Fruit fly (Drosophila melanogaster): ENCODE measurements around the gene CG14440.
A peak's percentile ranks its signal among the peaks of the same experiment; 100 is the strongest.

Gene CG14440

DNA sequence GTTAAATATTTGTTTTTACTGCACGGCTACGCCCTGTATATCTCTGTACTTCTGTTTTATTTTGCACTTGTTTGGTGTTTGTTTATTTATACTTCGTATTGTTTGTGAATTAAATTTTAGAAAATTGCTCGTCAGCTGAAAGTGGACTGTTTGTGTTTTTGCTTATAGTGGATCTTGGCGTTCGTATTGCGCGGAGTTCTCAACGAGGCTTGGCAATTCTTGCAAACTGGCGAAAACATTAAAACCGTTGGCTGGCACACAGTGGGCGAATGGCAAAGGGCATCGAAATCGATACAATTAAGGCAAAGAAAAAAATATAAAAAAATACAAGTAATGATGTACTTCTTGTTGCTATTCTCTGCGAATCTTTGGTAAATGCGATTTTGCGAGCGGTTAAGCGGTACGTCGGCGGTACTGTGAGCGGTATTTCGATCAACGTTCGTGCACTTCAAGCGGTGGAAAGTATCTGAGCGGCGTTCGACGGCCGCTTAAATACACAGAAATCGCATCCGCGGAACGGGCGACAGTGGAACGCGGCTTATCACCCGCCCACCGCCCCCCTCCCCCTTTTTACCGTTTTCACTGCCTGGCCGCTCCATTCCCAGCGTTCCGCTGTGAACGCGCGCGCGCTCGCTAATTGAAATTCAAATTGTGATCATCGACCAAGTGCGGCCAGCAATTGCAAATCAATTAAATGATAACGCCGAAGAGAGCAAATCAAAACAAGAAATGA is 28.6 kb upstream of the CG14440 start:
- TF ChIP-seq tj (GFP tag; optimal IDR thresholded peaks at IDR 0.05) (peak; percentile 90), bab1 (GFP tag; optimal IDR thresholded peaks at IDR 0.05) (peak; percentile 50), cic (GFP tag; optimal IDR thresholded peaks at IDR 0.05) (no peak), ovo (GFP tag; optimal IDR thresholded peaks at IDR 0.05) (peak; percentile 71)

DNA sequence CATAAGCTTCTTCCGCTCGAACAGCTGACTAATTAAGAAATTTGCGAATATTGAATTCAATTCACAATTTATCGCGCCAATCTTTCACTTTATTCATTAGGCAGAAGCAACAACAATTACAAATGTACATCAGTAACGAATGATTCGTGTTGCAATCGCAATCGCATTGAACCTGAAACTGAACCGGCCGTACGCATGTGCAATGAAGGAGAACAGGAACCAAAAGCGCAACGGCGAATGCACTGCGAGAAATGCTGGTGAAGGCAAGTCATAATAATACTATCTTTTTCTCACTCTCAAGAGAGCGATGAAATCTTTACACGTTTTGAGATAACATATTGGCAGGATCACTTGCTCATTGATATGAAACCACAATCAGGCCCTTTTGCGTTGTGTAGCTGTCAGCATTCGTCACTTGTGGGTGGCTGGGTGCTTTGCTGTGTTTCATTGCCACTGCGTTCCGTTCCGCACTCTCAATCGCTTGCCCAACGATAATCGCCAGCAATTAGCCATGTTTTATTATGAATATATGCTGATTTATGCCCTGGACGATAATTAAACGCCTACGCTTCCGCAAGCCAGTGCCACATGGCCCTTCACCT is 26.6 kb upstream of the CG14440 start:
- TF ChIP-seq toe (GFP tag; optimal IDR thresholded peaks at IDR 0.05): no peak
- no peak for TF ChIP-seq Crg-1 (GFP tag; optimal IDR thresholded peaks at IDR 0.05)
- no peak for TF ChIP-seq CG33017 (tag; optimal IDR thresholded peaks at IDR 0.05)
- TF ChIP-seq CG7101 (tag; optimal IDR thresholded peaks at IDR 0.05): no peak
- no peak for TF ChIP-seq CG5204 (GFP tag; optimal IDR thresholded peaks at IDR 0.05)
- no peak for TF ChIP-seq CG12768 (GFP tag; optimal IDR thresholded peaks at IDR 0.05)
- no peak for TF ChIP-seq cnc (optimal IDR thresholded peaks at IDR 0.05)
- no peak for TF ChIP-seq pad (GFP tag; optimal IDR thresholded peaks at IDR 0.05)
- no peak for TF ChIP-seq kay (GFP tag; ENCODE audit: borderline replicate concordance)
- TF ChIP-seq Hr96 (GFP tag; optimal IDR thresholded peaks at IDR 0.05): no peak

DNA sequence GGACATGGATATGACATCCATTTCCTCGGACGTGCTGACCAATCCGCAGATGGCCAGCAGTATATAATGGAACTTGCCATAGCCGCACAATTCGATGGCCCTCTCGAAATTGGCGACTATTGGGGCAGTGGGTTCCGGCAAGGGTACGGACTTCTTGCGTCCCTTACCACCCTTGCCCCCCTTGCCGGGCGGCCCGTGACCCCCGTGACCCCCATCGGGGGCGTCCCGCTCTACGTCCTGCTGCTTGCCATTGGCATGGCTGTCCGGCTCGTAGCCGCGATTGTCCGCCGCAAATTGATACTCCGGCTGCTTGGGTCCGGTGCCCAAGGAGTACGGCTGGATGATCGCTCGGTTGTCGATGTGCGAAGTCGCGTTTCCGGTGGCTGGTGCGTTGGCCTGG is 25.3 kb upstream of the CG14440 start:
- TF ChIP-seq CG12768 (GFP tag; optimal IDR thresholded peaks at IDR 0.05): no peak
- no peak for TF ChIP-seq CG1620 (GFP tag; optimal IDR thresholded peaks at IDR 0.05)
- no peak for TF ChIP-seq CG5204 (GFP tag; optimal IDR thresholded peaks at IDR 0.05)
- TF ChIP-seq tj (GFP tag; optimal IDR thresholded peaks at IDR 0.05): no peak
- TF ChIP-seq Clk (GFP tag; optimal IDR thresholded peaks at IDR 0.05): no peak
- TF ChIP-seq Hr96 (GFP tag; optimal IDR thresholded peaks at IDR 0.05): no peak
- no peak for TF ChIP-seq ovo (GFP tag; optimal IDR thresholded peaks at IDR 0.05)
- TF ChIP-seq cic (GFP tag; optimal IDR thresholded peaks at IDR 0.05): no peak
- TF ChIP-seq cnc (optimal IDR thresholded peaks at IDR 0.05): no peak
- no peak for TF ChIP-seq CG7045 (GFP tag; optimal IDR thresholded peaks at IDR 0.05)
- no peak for TF ChIP-seq pad (GFP tag; optimal IDR thresholded peaks at IDR 0.05)
- no peak for TF ChIP-seq CG7101 (tag; optimal IDR thresholded peaks at IDR 0.05)
- no peak for TF ChIP-seq CG33017 (tag; optimal IDR thresholded peaks at IDR 0.05)

DNA sequence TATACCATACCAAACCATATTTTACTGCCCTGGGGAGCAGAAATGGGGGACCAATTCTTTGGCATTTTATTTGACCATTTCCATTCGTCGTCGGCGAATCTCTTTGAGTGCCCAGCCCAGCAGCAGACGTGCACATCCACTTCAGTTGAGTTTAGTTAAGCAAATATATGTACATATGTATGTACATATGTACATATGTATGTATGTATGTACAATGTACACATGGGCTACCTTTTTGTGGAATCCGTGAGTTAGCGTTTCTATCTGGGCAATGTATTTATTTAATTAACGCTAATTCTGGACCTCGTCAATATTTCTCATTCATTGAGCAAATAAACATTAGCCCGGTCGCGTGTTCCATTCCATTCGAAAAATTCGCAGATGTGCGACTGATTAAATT is 21.6 kb upstream of the CG14440 start:
- TF ChIP-seq kay (GFP tag; ENCODE audit: borderline replicate concordance): no peak

DNA sequence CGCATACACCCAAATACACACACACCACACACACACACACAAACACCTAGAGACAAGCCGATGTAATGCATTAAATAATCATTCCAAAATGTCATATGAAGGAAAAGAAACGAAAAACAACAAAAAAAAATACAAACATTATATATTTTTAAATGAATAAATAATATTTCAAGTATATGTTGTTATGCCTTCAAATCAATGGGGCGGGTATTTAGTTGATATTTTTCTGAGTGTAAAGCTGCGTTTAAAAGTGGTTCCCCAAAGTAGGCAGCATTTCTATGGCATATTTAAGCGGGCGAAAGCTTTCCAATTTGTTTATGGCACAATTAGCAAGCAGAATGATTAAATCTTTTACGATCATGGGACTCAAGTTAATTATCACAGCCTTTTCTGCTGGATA is 20.9 kb upstream of the CG14440 start:
- TF ChIP-seq tj (GFP tag; optimal IDR thresholded peaks at IDR 0.05) (peak; percentile 18), Mnt (GFP tag; optimal IDR thresholded peaks at IDR 0.05) (no peak), CG14711 (tag; optimal IDR thresholded peaks at IDR 0.05) (no peak), CG7101 (tag; optimal IDR thresholded peaks at IDR 0.05) (peak; percentile 21), bab1 (GFP tag; optimal IDR thresholded peaks at IDR 0.05) (peak; percentile 21)

DNA sequence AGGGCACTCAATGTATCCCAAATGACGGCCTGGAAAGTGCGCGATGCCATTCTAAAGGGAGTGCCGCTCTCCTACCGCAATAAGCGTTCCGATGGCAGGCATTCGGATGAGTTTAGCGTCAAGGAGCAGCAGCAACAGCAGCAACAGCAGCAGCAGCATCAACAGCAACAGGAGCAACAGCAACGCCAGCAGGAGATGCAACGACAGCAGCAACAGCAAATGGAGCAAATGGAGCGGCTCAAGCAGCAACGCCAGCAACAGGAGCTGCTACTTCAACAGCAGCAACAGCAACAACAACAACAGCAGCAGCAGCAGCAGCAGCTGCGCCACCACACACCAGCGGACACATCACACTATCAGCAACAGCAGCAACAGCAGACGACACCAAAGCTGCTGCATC is 17.8 kb upstream of the CG14440 start:
- no peak for TF ChIP-seq kay (GFP tag; ENCODE audit: borderline replicate concordance)
- no peak for TF ChIP-seq toe (GFP tag; optimal IDR thresholded peaks at IDR 0.05)
- TF ChIP-seq CG33017 (tag; optimal IDR thresholded peaks at IDR 0.05): no peak
- no peak for TF ChIP-seq Hr96 (GFP tag; optimal IDR thresholded peaks at IDR 0.05)
- TF ChIP-seq CG11617 (GFP tag; optimal IDR thresholded peaks at IDR 0.05): no peak
- no peak for TF ChIP-seq tj (GFP tag; optimal IDR thresholded peaks at IDR 0.05)
- TF ChIP-seq cnc (optimal IDR thresholded peaks at IDR 0.05): no peak
- TF ChIP-seq CG14711 (tag; optimal IDR thresholded peaks at IDR 0.05): no peak
- TF ChIP-seq bab1 (GFP tag; optimal IDR thresholded peaks at IDR 0.05): no peak
- no peak for TF ChIP-seq Clk (GFP tag; optimal IDR thresholded peaks at IDR 0.05)
- TF ChIP-seq CG5204 (GFP tag; optimal IDR thresholded peaks at IDR 0.05): no peak
- TF ChIP-seq pad (GFP tag; optimal IDR thresholded peaks at IDR 0.05): no peak
- TF ChIP-seq CG12768 (GFP tag; optimal IDR thresholded peaks at IDR 0.05): no peak
- no peak for TF ChIP-seq CG1620 (GFP tag; optimal IDR thresholded peaks at IDR 0.05)
- TF ChIP-seq Crg-1 (GFP tag; optimal IDR thresholded peaks at IDR 0.05): no peak
- TF ChIP-seq Mnt (GFP tag; optimal IDR thresholded peaks at IDR 0.05): no peak
- no peak for TF ChIP-seq CG7101 (tag; optimal IDR thresholded peaks at IDR 0.05)
- no peak for TF ChIP-seq cic (GFP tag; optimal IDR thresholded peaks at IDR 0.05)
- no peak for TF ChIP-seq ovo (GFP tag; optimal IDR thresholded peaks at IDR 0.05)
- no peak for TF ChIP-seq CG7045 (GFP tag; optimal IDR thresholded peaks at IDR 0.05)

DNA sequence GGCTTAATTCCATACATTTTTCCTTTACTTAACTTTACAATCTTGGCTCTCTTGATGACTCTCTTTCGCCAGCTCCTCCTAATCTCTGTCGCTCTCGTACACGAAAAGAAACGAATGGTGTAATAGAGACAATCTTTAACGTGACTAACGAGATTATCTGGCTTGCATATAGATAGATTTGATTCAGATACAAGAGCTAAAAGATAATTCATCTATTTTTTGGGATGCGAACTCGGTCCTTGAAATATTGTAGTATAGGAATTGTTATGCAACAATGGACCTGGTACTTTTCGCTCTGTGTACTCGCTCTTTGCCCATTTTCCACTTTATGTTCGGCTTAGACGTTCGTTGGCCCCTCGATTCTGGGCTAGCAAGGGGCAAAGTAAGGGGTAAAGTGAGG is 12.9 kb upstream of the CG14440 start:
- TF ChIP-seq Mnt (GFP tag; optimal IDR thresholded peaks at IDR 0.05) (no peak), CG7101 (tag; optimal IDR thresholded peaks at IDR 0.05) (peak; percentile 51), kay (GFP tag; ENCODE audit: borderline replicate concordance) (no peak), Crg-1 (GFP tag; optimal IDR thresholded peaks at IDR 0.05) (no peak), CG1620 (GFP tag; optimal IDR thresholded peaks at IDR 0.05) (peak; percentile 34), pad (GFP tag; optimal IDR thresholded peaks at IDR 0.05) (peak; percentile 83), cic (GFP tag; optimal IDR thresholded peaks at IDR 0.05) (no peak), CG7045 (GFP tag; optimal IDR thresholded peaks at IDR 0.05) (peak; percentile 37), toe (GFP tag; optimal IDR thresholded peaks at IDR 0.05) (peak; percentile 1), bab1 (GFP tag; optimal IDR thresholded peaks at IDR 0.05) (peak; percentile 53), CG11617 (GFP tag; optimal IDR thresholded peaks at IDR 0.05) (peak; percentile 40), Hr96 (GFP tag; optimal IDR thresholded peaks at IDR 0.05) (no peak), CG5204 (GFP tag; optimal IDR thresholded peaks at IDR 0.05) (peak; percentile 1), CG33017 (tag; optimal IDR thresholded peaks at IDR 0.05) (peak; percentile 45), tj (GFP tag; optimal IDR thresholded peaks at IDR 0.05) (peak; percentile 43), CG12768 (GFP tag; optimal IDR thresholded peaks at IDR 0.05) (peak; percentile 63), ovo (GFP tag; optimal IDR thresholded peaks at IDR 0.05) (no peak), CG14711 (tag; optimal IDR thresholded peaks at IDR 0.05) (peak; percentile 51)
